Worm (Caenorhabditis elegans): ENCODE data around the gene wdfy-2.

DNA sequence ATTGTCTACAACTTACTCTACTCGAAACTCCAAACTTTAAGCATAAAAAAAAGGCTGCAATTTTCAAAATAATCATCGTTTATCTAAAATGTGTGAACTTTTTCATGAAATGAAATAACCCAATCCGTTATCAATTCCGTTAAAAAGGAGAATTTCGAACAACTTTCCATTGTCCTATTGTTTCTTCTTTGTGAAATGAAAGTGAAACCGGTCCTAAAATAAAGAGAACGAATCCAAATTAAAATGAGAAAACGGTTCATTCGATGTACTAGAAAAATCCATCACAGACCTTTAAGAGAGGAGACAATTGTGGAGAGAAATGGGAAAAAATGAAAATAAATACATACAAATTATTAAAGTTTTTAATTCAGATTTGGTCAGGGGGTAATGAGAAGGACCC, 24.0 kb upstream of the wdfy-2 start, which contains the start of gene C01G6.9:
- TF ChIP-seq ref-1 (GFP tag; conservative IDR thresholded peaks at IDR 0.05) (no peak), cog-1 (tag; optimal IDR thresholded peaks at IDR 0.05) (no peak), med-1 (GFP tag; optimal IDR thresholded peaks at IDR 0.05; ENCODE audit: insufficient read depth) (no peak), T22C8.4 (GFP tag; IDR thresholded peaks at IDR 0.05) (no peak), ztf-29 (GFP tag; IDR thresholded peaks at IDR 0.05) (no peak), ztf-23 (GFP tag; IDR thresholded peaks at IDR 0.05) (no peak), flt-1 (GFP tag; IDR thresholded peaks at IDR 0.05) (no peak)
